Worm (Caenorhabditis elegans): ENCODE measurements around the gene bmy-1.

Gene bmy-1

DNA sequence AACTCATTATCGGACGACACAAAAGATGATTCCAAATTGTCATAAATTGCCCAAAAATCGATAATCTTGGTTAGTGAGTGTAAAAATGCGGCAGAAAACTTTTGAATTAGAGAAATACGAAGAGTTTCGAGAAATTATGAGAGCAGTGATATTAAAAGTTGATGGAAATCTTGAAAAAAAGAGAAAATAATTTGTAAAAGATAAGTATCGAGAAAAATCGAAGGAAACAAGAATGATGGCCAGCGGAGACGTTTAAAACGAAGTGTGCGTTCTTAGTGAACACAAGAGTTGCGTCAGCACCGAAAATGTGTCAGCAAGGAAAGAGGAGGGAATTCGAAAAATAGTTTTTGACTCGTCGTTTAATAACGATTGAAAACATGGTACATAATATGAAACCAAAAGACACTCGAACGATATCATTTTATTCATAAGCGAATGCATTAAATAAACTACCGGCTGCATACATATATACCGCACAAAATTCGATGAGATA, 31.4 kb downstream of the bmy-1 start, which contains the start of gene ndx-6 (continued):
- TF ChIP-seq F52B5.7 (tag; optimal IDR thresholded peaks at IDR 0.05) (no peak), lin-54 (GFP tag; optimal IDR thresholded peaks at IDR 0.05) (peak; percentile 98), Y53G8AR.9 (GFP tag; conservative IDR thresholded peaks at IDR 0.05) (peak; percentile 78), lsl-1 (GFP tag; optimal IDR thresholded peaks at IDR 0.05) (peak; percentile 46), bed-1 (GFP tag; IDR thresholded peaks at IDR 0.05) (no peak), rpc-1 (optimal IDR thresholded peaks at IDR 0.05) (no peak), rpc-1 (tag; optimal IDR thresholded peaks at IDR 0.05) (no peak), dpff-1 (tag; optimal IDR thresholded peaks at IDR 0.05) (no peak), C06A6.2 (GFP tag; conservative IDR thresholded peaks at IDR 0.05) (0 out of 2 replicates have a peak, but pooled peaks have one; percentile 54), nfya-1 (tag; optimal IDR thresholded peaks at IDR 0.05; ENCODE audit: borderline replicate concordance, insufficient read depth) (no peak), mcd-1 (GFP tag; IDR thresholded peaks at IDR 0.05) (peak; percentile 79), athp-1 (tag; optimal IDR thresholded peaks at IDR 0.05) (peak; percentile 38), hlh-26 (GFP tag; conservative IDR thresholded peaks at IDR 0.05) (no peak), tbp1 (GFP tag; optimal IDR thresholded peaks at IDR 0.05) (peak; percentile 56), ceh-40 (GFP tag; IDR thresholded peaks at IDR 0.05) (no peak), snpc-3.4 (tag; optimal IDR thresholded peaks at IDR 0.05) (peak; percentile 40), efl-1 (GFP tag; optimal IDR thresholded peaks at IDR 0.05) (peak; percentile 85), B0336.3 (GFP tag; IDR thresholded peaks at IDR 0.05) (0 out of 2 replicates have a peak, but pooled peaks have one; percentile 55), lin-35 (GFP tag; optimal IDR thresholded peaks at IDR 0.05) (peak; percentile 63 to 96 (median 83)), ztf-18 (tag; optimal IDR thresholded peaks at IDR 0.05) (peak; percentile 95), unc-62 (GFP tag; optimal IDR thresholded peaks at IDR 0.05) (no peak), let-526 (GFP tag; IDR thresholded peaks at IDR 0.05) (no peak), ekl-4 (GFP tag; IDR thresholded peaks at IDR 0.05) (0 out of 2 replicates have a peak, but pooled peaks have one; percentile 64), nhr-80 (tag; optimal IDR thresholded peaks at IDR 0.05) (peak; percentile 40), xnd-1 (tag; optimal IDR thresholded peaks at IDR 0.05) (peak; percentile 26), cebp-1 (GFP tag; IDR thresholded peaks at IDR 0.05) (no peak), cebp-1 (tag; optimal IDR thresholded peaks at IDR 0.05) (peak; percentile 65), tlf-1 (GFP tag; optimal IDR thresholded peaks at IDR 0.05) (peak; percentile 28), K12H6.12 (tag; optimal IDR thresholded peaks at IDR 0.05) (no peak), madf-6 (GFP tag; IDR thresholded peaks at IDR 0.05) (peak; percentile 73), hrde-1 (tag; optimal IDR thresholded peaks at IDR 0.05; ENCODE audit: borderline replicate concordance) (no peak), F39B2.1 (GFP tag; IDR thresholded peaks at IDR 0.05) (no peak), ceh-27 (GFP tag; optimal IDR thresholded peaks at IDR 0.05) (peak; percentile 46), F49E8.2 (tag; optimal IDR thresholded peaks at IDR 0.05; ENCODE audit: insufficient read depth) (peak; percentile 30), hmg-1.2 (GFP tag; IDR thresholded peaks at IDR 0.05) (peak; percentile 43; the same call in 1 of the 2 replicates), hsf-1 (GFP tag; IDR thresholded peaks at IDR 0.05) (peak; percentile 53; the same call in 1 of the 2 replicates), cebp-2 (GFP tag; IDR thresholded peaks at IDR 0.05) (no peak), sea-2 (GFP tag; IDR thresholded peaks at IDR 0.05) (no peak), pha-4 (tag; optimal IDR thresholded peaks at IDR 0.05) (peak; percentile 50), B0035.1 (tag; optimal IDR thresholded peaks at IDR 0.05) (no peak), ceh-100 (GFP tag; IDR thresholded peaks at IDR 0.05) (peak; percentile 60; the same call in 1 of the 2 replicates), nhr-179 (tag; optimal IDR thresholded peaks at IDR 0.05) (no peak), ztf-26 (tag; optimal IDR thresholded peaks at IDR 0.05) (peak; percentile 9), madf-8 (GFP tag; conservative IDR thresholded peaks at IDR 0.05) (no peak), lin-40 (tag; optimal IDR thresholded peaks at IDR 0.05) (peak; percentile 80), repo-1 (tag; optimal IDR thresholded peaks at IDR 0.05) (peak; percentile 58), D2030.7 (GFP tag; IDR thresholded peaks at IDR 0.05) (0 out of 2 replicates have a peak, but pooled peaks have one; percentile 17), Y95B8A.8 (GFP tag; IDR thresholded peaks at IDR 0.05) (0 out of 2 replicates have a peak, but pooled peaks have one; percentile 51)

Data from whole organism, young adult.